Worm (Caenorhabditis elegans) whole organism, L4/young adult: ENCODE results near the gene dcs-1.

ENCODE experiments used
- W03F9.2 ChIP-seq: fragments of 150-350 bp; optimal IDR thresholded peaks from 2 replicates; lab custom pipeline; 2014; ENCODE audit warnings: missing biosample characterization, missing genetic modification characterization
- him-1 ChIP-seq: sonication (generic microtip); optimal IDR thresholded peaks from 2 replicates; lab custom pipeline; 2016; ENCODE audit warnings: missing genotype, missing genetic modification reagents, missing genetic modification characterization, missing compliant biosample characterization

- TF ChIP-seq W03F9.2 (tag; lab: Kevin White, UChicago) = no peak
- TF ChIP-seq him-1 (tag; lab: Kevin White, UChicago) = no peak
Observed at ce11 chrV:20125137-20125536, 34.6 kb upstream of the dcs-1 start.
